Worm (Caenorhabditis elegans) whole organism, late embryonic: ENCODE data around the gene nep-6.

Experiments used
- ama-1 ChIP-seq: fragments of 150-350 bp; optimal IDR thresholded peaks from 2 replicates; lab custom pipeline; 2014
- ceh-31 ChIP-seq: sonication (generic microtip); optimal IDR thresholded peaks from 2 replicates; lab custom pipeline; 2016; ENCODE audit warnings: missing genetic modification characterization, missing compliant biosample characterization
- fkh-10 ChIP-seq: fragments of 150-350 bp; optimal IDR thresholded peaks from 2 replicates; lab custom pipeline; 2014; ENCODE audit warnings: missing biosample characterization, missing genetic modification reagents, missing genetic modification characterization

DNA sequence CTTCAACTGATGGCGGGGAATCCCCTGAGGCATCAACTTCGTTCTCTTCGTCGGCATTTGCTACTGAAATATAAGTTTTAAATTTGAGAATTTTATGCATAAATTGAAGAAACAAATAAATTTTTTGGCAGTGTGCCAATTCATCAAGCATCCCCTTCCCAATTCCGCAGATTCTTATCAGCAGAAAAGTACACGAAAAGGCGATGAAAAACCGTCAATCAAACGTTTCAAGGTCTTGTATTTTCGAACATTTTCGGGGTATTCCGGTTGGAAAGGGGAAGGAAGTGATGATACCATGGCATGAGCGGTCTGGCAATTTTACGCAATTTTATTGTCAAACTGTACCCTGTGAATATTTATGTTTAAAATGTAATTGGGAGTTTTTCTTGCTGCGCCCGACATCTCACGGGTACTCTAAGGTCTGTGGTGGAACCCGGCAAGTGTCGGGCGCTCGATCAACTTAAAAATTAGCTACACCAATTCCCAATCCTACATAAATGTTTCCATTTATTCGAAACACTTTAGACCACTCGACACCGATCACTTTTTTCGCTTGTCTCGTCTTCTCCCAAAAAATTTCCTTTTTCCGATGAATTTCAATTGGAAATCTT is 18.4 kb downstream of the nep-6 start:
- TF ChIP-seq fkh-10 (GFP tag; lab: Kevin White, UChicago), result no peak
- no peak for TF ChIP-seq ceh-31 (tag; lab: Kevin White, UChicago)
- TF ChIP-seq ama-1 (lab: Kevin White, UChicago), result no peak
